Fruit fly (Drosophila melanogaster): ENCODE measurements around the gene CD98hc.

Gene CD98hc

DNA sequence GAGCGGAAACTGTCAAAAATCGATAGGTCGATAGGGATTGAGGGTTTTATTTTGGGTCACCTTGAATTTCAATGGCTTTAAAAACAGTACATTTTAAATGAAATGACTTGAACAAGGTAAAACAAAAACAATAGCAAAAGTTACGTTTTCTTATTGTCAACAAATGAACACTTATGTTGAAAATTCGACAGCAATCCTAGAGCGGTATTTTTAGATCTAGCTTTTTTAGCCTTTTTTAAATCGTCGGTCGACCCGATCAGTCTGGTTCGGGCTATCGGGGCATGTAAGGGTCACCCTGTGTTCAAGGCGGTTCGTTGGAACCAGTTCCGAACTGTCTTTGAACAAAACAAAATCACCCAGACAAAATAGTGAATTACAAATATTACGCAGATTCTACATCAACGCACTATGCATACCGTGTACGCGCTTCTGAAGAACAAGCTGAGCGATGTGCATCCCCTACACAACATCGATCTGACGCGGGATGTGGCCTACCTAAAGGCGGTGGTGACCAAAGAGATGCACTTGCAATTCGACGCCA is 30.9 kb upstream of the CD98hc start, which contains the start of the genes CG11052 and CG3223 (continued):
- TF ChIP-seq gcm2 (GFP tag; optimal IDR thresholded peaks at IDR 0.05) (no peak), CG12391 (tag; optimal IDR thresholded peaks at IDR 0.05) (peak; percentile 36), mam (GFP tag; optimal IDR thresholded peaks at IDR 0.05) (peak; percentile 8), PHDP (tag; optimal IDR thresholded peaks at IDR 0.05) (no peak), E2f1 (GFP tag; IDR thresholded peaks at IDR 0.05) (no peak), Dbx (GFP tag; IDR thresholded peaks at IDR 0.05) (no peak), eve (GFP tag; optimal IDR thresholded peaks at IDR 0.05) (no peak), CG4617 (GFP tag; optimal IDR thresholded peaks at IDR 0.05; ENCODE audit: borderline replicate concordance) (peak; percentile 70), CG1832 (GFP tag; optimal IDR thresholded peaks at IDR 0.05) (no peak), Vsx1 (GFP tag; optimal IDR thresholded peaks at IDR 0.05) (no peak), Sry-δ (GFP tag; optimal IDR thresholded peaks at IDR 0.05) (peak; percentile 63), salm (tag; optimal IDR thresholded peaks at IDR 0.05) (peak; percentile 11), bowl (GFP tag; IDR thresholded peaks at IDR 0.05) (no peak), oc (tag; optimal IDR thresholded peaks at IDR 0.05) (no peak), Xbp1 (GFP tag; optimal IDR thresholded peaks at IDR 0.05) (peak; percentile 40), CG18262 (tag; optimal IDR thresholded peaks at IDR 0.05) (peak; percentile 3), CG7556 (GFP tag; optimal IDR thresholded peaks at IDR 0.05) (no peak), ATbp (GFP tag; optimal IDR thresholded peaks at IDR 0.05) (no peak), CG1647 (GFP tag; optimal IDR thresholded peaks at IDR 0.05) (no peak), BEAF-32 (GFP tag; optimal IDR thresholded peaks at IDR 0.05) (peak; percentile 55), chif (GFP tag; optimal IDR thresholded peaks at IDR 0.05) (no peak), Atf-2 (GFP tag; optimal IDR thresholded peaks at IDR 0.05) (no peak), CG14965 (GFP tag; optimal IDR thresholded peaks at IDR 0.05; ENCODE audit: borderline replicate concordance) (no peak), corto (GFP tag; optimal IDR thresholded peaks at IDR 0.05) (no peak), CG11093 (GFP tag; IDR thresholded peaks at IDR 0.05) (no peak), tx (GFP tag; optimal IDR thresholded peaks at IDR 0.05) (no peak), run (tag; optimal IDR thresholded peaks at IDR 0.05) (no peak), CG13624 (GFP tag; optimal IDR thresholded peaks at IDR 0.05) (peak; percentile 37), cas (GFP tag; IDR thresholded peaks at IDR 0.05) (no peak), Aef1 (GFP tag; IDR thresholded peaks at IDR 0.05) (no peak), Antp (GFP tag; optimal IDR thresholded peaks at IDR 0.05) (peak; percentile 4), ab (GFP tag; optimal IDR thresholded peaks at IDR 0.05) (no peak), pfk (GFP tag; optimal IDR thresholded peaks at IDR 0.05) (no peak), CG13775 (GFP tag; optimal IDR thresholded peaks at IDR 0.05) (no peak), Med (GFP tag) (peak; percentile 89), CG17568 (GFP tag; optimal IDR thresholded peaks at IDR 0.05) (no peak), CG10209 (GFP tag; optimal IDR thresholded peaks at IDR 0.05) (no peak), CG1233 (GFP tag; optimal IDR thresholded peaks at IDR 0.05) (peak; percentile 36), Ravus (GFP tag; IDR thresholded peaks at IDR 0.05) (no peak), pros (GFP tag; optimal IDR thresholded peaks at IDR 0.05) (no peak), CG3065 (GFP tag; optimal IDR thresholded peaks at IDR 0.05) (no peak), Pdp1 (GFP tag; optimal IDR thresholded peaks at IDR 0.05) (no peak), CG17186 (GFP tag; optimal IDR thresholded peaks at IDR 0.05) (no peak), btn (GFP tag; optimal IDR thresholded peaks at IDR 0.05) (no peak), h (optimal IDR thresholded peaks at IDR 0.05) (no peak), z (GFP tag; IDR thresholded peaks at IDR 0.05) (no peak), kay (GFP tag; optimal IDR thresholded peaks at IDR 0.05) (no peak), CG10959 (GFP tag; IDR thresholded peaks at IDR 0.05) (no peak), zfh2 (GFP tag; optimal IDR thresholded peaks at IDR 0.05) (peak; percentile 31), D (optimal IDR thresholded peaks at IDR 0.05) (no peak), D (GFP tag; optimal IDR thresholded peaks at IDR 0.05) (no peak), sens-2 (GFP tag; IDR thresholded peaks at IDR 0.05) (no peak)
